Worm (Caenorhabditis elegans) whole organism, late embryonic: ENCODE data around the gene srh-76.

Source experiments
- F13H6.1 ChIP-seq: sonication (generic microtip); optimal IDR thresholded peaks from 2 replicates; lab custom pipeline; 2016; ENCODE audit warnings: missing genetic modification characterization, missing compliant biosample characterization
- K09A11.1 ChIP-seq: sonication (generic microtip); optimal IDR thresholded peaks from 2 replicates; lab custom pipeline; 2017; ENCODE audit warnings: antibody characterized with exemption, mild to moderate bottlenecking, missing genetic modification characterization, missing compliant biosample characterization; ENCODE audit not compliant: insufficient read depth
- T23F11.4 ChIP-seq: fragments of 200-800 bp; sonication (Bioruptor generic); optimal IDR thresholded peaks from 2 replicates; lab custom pipeline; 2018; ENCODE audit warnings: mild to moderate bottlenecking, missing genetic modification characterization, missing compliant biosample characterization
- ahr-1 ChIP-seq: sonication (generic microtip); optimal IDR thresholded peaks from 2 replicates; lab custom pipeline; 2016; ENCODE audit warnings: missing genetic modification characterization, missing compliant biosample characterization
- ama-1 ChIP-seq: fragments of 150-350 bp; optimal IDR thresholded peaks from 2 replicates; lab custom pipeline; 2014
- ceh-18 ChIP-seq: sonication (generic microtip); optimal IDR thresholded peaks from 2 replicates; lab custom pipeline; 2016; ENCODE audit warnings: missing genetic modification characterization, missing compliant biosample characterization
- ceh-19 ChIP-seq: fragments of 200-800 bp; sonication (Bioruptor generic); optimal IDR thresholded peaks from 2 replicates; lab custom pipeline; 2018; ENCODE audit warnings: mild to moderate bottlenecking, missing genetic modification characterization, missing compliant biosample characterization
- ceh-2 ChIP-seq: sonication (generic microtip); optimal IDR thresholded peaks from 2 replicates; lab custom pipeline; 2016; ENCODE audit warnings: missing genotype, missing genetic modification characterization, missing compliant biosample characterization
- ceh-22 ChIP-seq: sonication (generic microtip); optimal IDR thresholded peaks from 2 replicates; lab custom pipeline; 2017; ENCODE audit warnings: missing biosample characterization, missing genetic modification characterization
- ceh-24 ChIP-seq: sonication (generic microtip); optimal IDR thresholded peaks from 2 replicates; lab custom pipeline; 2016; ENCODE audit warnings: mild to moderate bottlenecking, missing genetic modification characterization, missing compliant biosample characterization
- ceh-30 ChIP-seq: fragments of 150-350 bp; optimal IDR thresholded peaks from 2 replicates; lab custom pipeline; 2014; ENCODE audit warnings: missing biosample characterization, missing genetic modification characterization
- ceh-34 ChIP-seq: sonication (generic microtip); optimal IDR thresholded peaks from 2 replicates; lab custom pipeline; 2016; ENCODE audit warnings: mild to moderate bottlenecking, missing genetic modification characterization, missing compliant biosample characterization
- ceh-45 ChIP-seq: fragments of 200-800 bp; sonication (Bioruptor generic); IDR thresholded peaks from 2 replicates; pipeline ENCODE4 v1.3.6; 2022; ENCODE audit warnings: missing genetic modification reagents, missing genetic modification characterization, missing compliant biosample characterization
- ceh-6 ChIP-seq: fragments of 200-800 bp; sonication (Bioruptor generic); optimal IDR thresholded peaks from 2 replicates; lab custom pipeline; 2018; ENCODE audit warnings: mild to moderate bottlenecking, missing genetic modification characterization, missing compliant biosample characterization
- ceh-9 ChIP-seq: sonication (generic microtip); optimal IDR thresholded peaks from 2 replicates; lab custom pipeline; 2016; ENCODE audit warnings: mild to moderate bottlenecking, missing genetic modification characterization, inconsistent platforms, missing compliant biosample characterization
- dve-1 ChIP-seq: sonication (generic microtip); optimal IDR thresholded peaks from 2 replicates; lab custom pipeline; 2017; ENCODE audit warnings: antibody characterized with exemption, mild to moderate bottlenecking, missing genetic modification characterization, missing compliant biosample characterization
- elt-2 ChIP-seq: sonication (generic microtip); optimal IDR thresholded peaks from 2 replicates; lab custom pipeline; 2016; ENCODE audit warnings: missing genetic modification reagents, missing genetic modification characterization, missing compliant biosample characterization
- ets-4 ChIP-seq: sonication (generic microtip); optimal IDR thresholded peaks from 2 replicates; lab custom pipeline; 2016; ENCODE audit warnings: missing genetic modification characterization, missing compliant biosample characterization
- eyg-1 ChIP-seq: sonication (generic microtip); optimal IDR thresholded peaks from 2 replicates; lab custom pipeline; 2016; ENCODE audit warnings: missing genotype, missing genetic modification characterization, missing compliant biosample characterization
- fax-1 ChIP-seq: sonication (generic microtip); optimal IDR thresholded peaks from 2 replicates; lab custom pipeline; 2016; ENCODE audit warnings: missing genotype, missing genetic modification characterization, missing compliant biosample characterization
- hlh-13 ChIP-seq: fragments of 200-800 bp; sonication (Bioruptor generic); optimal IDR thresholded peaks from 2 replicates; lab custom pipeline; 2018; ENCODE audit warnings: mild to moderate bottlenecking, missing genetic modification characterization, missing compliant biosample characterization
- hlh-15 ChIP-seq: sonication (generic microtip); optimal IDR thresholded peaks from 2 replicates; lab custom pipeline; 2016; ENCODE audit warnings: missing genetic modification characterization, missing compliant biosample characterization
- lim-6 ChIP-seq: sonication (generic microtip); optimal IDR thresholded peaks from 2 replicates; lab custom pipeline; 2016; ENCODE audit warnings: missing genetic modification characterization, missing compliant biosample characterization
- nhr-11 ChIP-seq: fragments of 150-350 bp; optimal IDR thresholded peaks from 2 replicates; lab custom pipeline; 2014; ENCODE audit warnings: missing biosample characterization, missing genetic modification characterization
- nhr-232 ChIP-seq: sonication (generic microtip); optimal IDR thresholded peaks from 2 replicates; lab custom pipeline; 2016; ENCODE audit warnings: missing genetic modification characterization, missing compliant biosample characterization
- odd-2 ChIP-seq: sonication (generic microtip); optimal IDR thresholded peaks from 2 replicates; lab custom pipeline; 2017; ENCODE audit warnings: antibody characterized with exemption, mild to moderate bottlenecking, missing genetic modification characterization, missing compliant biosample characterization
- pag-3 ChIP-seq: sonication (generic microtip); optimal IDR thresholded peaks from 2 replicates; lab custom pipeline; 2016; ENCODE audit warnings: missing compliant biosample characterization, missing genetic modification characterization, borderline replicate concordance
- pax-1 ChIP-seq: fragments of 150-350 bp; optimal IDR thresholded peaks from 2 replicates; lab custom pipeline; 2014; ENCODE audit warnings: missing biosample characterization, missing genetic modification characterization
- pha-4 ChIP-seq: fragments of 150-350 bp; optimal IDR thresholded peaks from 2 replicates; lab custom pipeline; 2018; ENCODE audit warnings: missing biosample characterization, missing genetic modification reagents, missing genetic modification characterization
- pqm-1 ChIP-seq: sonication (generic microtip); optimal IDR thresholded peaks from 2 replicates; lab custom pipeline; 2016; ENCODE audit warnings: missing genetic modification characterization, missing compliant biosample characterization
- pros-1 ChIP-seq: fragments of 150-350 bp; optimal IDR thresholded peaks from 2 replicates; lab custom pipeline; 2014; ENCODE audit warnings: missing biosample characterization, missing genetic modification reagents, missing genetic modification characterization
- sox-2 ChIP-seq: fragments of 200-800 bp; sonication (Bioruptor generic); IDR thresholded peaks from 2 replicates; pipeline ENCODE4 v1.3.6; 2022; ENCODE audit warnings: missing genetic modification reagents, missing genetic modification characterization, missing compliant biosample characterization
- syd-9 ChIP-seq: sonication (generic microtip); optimal IDR thresholded peaks from 2 replicates; lab custom pipeline; 2016; ENCODE audit warnings: mild to moderate bottlenecking, missing genetic modification characterization, moderate library complexity, missing compliant biosample characterization
- unc-3 ChIP-seq, 2 experiments: fragments of 200-800 bp in 1 of 2; sonication (Bioruptor generic) in 1 of 2; sonication (generic microtip) in 1 of 2; conservative IDR thresholded peaks in 1 of 2; optimal IDR thresholded peaks in 1 of 2; 2 replicates each; pipeline versions ENCODE4 v1.3.6 to Lab custom; 2016 to 2022; ENCODE audit warnings: missing compliant biosample characterization in 2 of 2, missing genetic modification characterization in 2 of 2, missing genetic modification reagents in 1 of 2
- unc-42 ChIP-seq: sonication (generic microtip); optimal IDR thresholded peaks from 2 replicates; lab custom pipeline; 2016; ENCODE audit warnings: missing genotype, missing genetic modification characterization, missing compliant biosample characterization
- unc-86 ChIP-seq: sonication (generic microtip); optimal IDR thresholded peaks from 2 replicates; lab custom pipeline; 2016; ENCODE audit warnings: missing genetic modification characterization, missing compliant biosample characterization
- zip-5 ChIP-seq: sonication (generic microtip); optimal IDR thresholded peaks from 2 replicates; lab custom pipeline; 2016; ENCODE audit warnings: missing genetic modification characterization, missing compliant biosample characterization
- ztf-16 ChIP-seq: sonication (generic microtip); optimal IDR thresholded peaks from 2 replicates; lab custom pipeline; 2017; ENCODE audit warnings: missing genetic modification characterization, missing compliant biosample characterization

srh-76 gene

DNA sequence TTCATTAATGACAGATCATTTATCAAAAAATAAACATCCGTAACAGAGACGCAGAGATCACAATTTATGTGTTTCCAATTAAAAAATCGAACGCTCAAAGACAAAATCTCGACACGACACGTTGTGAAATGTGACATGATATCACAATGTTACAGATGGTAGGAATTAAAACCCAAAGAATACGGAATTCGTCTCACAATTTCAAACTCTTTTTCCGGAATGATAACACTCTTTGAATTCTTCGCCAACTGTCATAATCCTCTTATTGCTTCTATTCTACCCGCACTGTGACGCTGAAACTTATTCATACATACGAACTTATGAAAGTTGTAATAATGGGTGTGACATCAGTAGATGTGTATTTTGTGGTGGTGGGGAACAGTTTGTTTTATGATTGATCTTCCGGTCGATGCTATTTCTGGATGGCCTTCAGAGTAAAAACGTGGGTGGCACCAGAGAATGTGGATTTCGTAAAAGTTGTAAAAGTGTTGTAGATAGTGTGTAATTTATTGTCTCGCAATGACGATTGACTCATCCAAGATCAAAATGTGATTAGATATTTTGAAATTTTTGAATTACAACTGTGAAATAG is 17.1 kb upstream of the srh-76 start:
- TF ChIP-seq ets-4 (tag; lab: Kevin White, UChicago) (no peak), hlh-13 (GFP tag; lab: Kevin White, UChicago) (no peak), sox-2 (GFP tag; lab: Robert Waterston, UW) (no peak), dve-1 (tag; lab: Kevin White, UChicago) (no peak), fax-1 (tag; lab: Kevin White, UChicago) (no peak), ceh-45 (GFP tag; lab: Robert Waterston, UW) (no peak), ceh-30 (tag; lab: Kevin White, UChicago) (no peak)

DNA sequence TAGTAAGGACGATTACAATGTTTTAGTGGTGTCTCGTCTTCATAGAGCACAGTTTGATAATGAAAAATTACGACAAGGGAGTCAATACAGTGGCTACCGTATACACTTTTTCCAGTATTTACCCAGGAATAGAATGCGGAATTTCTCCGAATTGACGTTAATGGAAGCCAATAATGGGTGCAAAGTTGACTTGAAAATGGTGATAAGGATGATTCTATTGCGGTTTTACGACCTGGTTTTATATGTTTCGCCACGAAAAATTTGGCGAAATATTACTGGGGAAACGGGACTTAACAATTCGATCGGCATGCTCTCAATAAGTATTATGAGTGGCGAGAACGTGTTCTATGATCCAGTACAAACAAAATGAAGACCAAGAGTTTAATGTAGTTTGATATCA is 13.7 kb upstream of the srh-76 start:
- TF ChIP-seq lim-6 (tag; lab: Kevin White, UChicago) (no peak), ceh-30 (tag; lab: Kevin White, UChicago) (no peak), hlh-13 (GFP tag; lab: Kevin White, UChicago) (no peak), pha-4 (no peak), zip-5 (tag; lab: Kevin White, UChicago) (no peak), ama-1 (lab: Kevin White, UChicago) (no peak), ceh-24 (tag; lab: Kevin White, UChicago) (no peak), syd-9 (tag; lab: Kevin White, UChicago) (no peak), sox-2 (GFP tag; lab: Robert Waterston, UW) (no peak), pax-1 (tag; lab: Kevin White, UChicago) (no peak), nhr-11 (tag; lab: Kevin White, UChicago) (no peak), eyg-1 (tag; lab: Kevin White, UChicago) (no peak), F13H6.1 (tag; lab: Kevin White, UChicago) (no peak), pag-3 (no peak), ceh-22 (tag; lab: Kevin White, UChicago) (no peak), ceh-18 (tag; lab: Kevin White, UChicago) (no peak), fax-1 (tag; lab: Kevin White, UChicago) (no peak), elt-2 (tag; lab: Kevin White, UChicago) (no peak)

DNA sequence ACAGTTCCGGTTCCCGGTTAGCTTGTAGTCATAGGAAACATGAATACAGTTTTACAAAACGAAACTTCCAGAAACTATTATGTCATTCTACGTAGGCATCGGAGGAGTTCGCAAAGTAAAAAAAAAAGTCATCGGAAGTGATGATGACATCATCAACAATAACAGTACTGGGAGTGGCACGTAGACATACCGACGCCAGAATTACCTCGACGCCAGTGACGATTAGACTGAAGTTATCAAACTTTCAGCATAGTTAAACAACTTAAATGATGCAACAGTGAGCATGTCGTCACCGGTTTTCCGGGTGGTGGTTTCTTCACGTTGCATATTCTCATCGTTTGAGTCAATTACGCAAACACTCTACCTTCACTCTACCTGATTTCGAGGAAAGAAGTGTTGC is 13.2 kb upstream of the srh-76 start:
- TF ChIP-seq unc-42 (tag; lab: Kevin White, UChicago) = no peak

DNA sequence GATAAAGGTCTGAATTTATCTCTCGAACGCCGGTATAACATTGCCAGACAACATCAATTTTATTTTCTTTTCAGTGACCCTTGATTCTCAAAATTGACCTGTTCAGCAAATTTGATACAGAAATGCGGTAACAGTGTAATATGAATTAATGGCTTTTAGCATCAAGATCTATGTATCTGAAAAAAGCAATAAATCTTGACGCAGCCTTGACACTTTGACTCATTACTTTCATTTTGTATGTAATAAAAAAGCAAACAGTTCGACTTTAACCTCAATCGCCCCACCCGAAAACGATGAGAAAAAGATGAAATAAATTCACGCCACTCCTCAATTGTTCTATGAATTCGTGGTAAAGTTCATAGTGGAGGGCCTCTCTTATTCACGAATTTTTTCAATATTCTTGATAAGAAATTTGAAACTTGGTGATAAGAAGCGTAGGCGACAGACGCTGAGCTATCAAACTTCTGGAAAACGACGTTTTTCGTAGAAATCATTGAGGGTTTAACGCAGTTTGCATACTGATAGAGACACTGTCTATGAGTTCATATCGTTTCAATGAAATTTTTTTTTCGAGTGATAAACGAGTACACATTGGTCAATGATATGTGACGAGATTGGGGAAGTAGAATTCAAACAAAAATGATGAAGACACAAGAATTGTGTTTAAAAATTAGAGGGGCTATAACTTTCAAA is 12.0 kb upstream of the srh-76 start:
- TF ChIP-seq elt-2 (tag; lab: Kevin White, UChicago) (peak; percentile 26), ceh-24 (tag; lab: Kevin White, UChicago) (no peak)

DNA sequence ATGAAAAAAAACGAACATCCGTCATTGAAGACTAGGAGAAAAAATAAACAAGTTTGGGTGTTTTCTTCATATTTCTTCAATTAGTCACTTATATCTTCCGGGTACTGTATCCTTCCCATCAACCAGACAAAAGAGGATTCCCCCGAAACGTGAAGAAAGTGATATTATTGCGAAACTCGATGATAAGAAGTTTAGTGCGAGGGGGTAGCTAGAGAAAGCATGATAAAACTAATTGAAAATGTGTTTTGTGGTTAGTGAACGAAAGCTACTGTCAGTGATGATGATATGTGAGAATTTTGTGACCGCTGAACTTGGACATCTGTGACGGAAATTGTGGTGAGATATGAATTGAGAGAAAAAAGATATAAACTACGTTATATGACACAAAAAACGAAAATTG is 10.7 kb upstream of the srh-76 start:
- TF ChIP-seq T23F11.4 (GFP tag; lab: Kevin White, UChicago) = no peak
- no peak for TF ChIP-seq ceh-6 (GFP tag; lab: Kevin White, UChicago)
- TF ChIP-seq ceh-22 (tag; lab: Kevin White, UChicago) = no peak
- TF ChIP-seq pros-1 (tag; lab: Kevin White, UChicago) = no peak
- TF ChIP-seq unc-86 (tag; lab: Kevin White, UChicago) = no peak

DNA sequence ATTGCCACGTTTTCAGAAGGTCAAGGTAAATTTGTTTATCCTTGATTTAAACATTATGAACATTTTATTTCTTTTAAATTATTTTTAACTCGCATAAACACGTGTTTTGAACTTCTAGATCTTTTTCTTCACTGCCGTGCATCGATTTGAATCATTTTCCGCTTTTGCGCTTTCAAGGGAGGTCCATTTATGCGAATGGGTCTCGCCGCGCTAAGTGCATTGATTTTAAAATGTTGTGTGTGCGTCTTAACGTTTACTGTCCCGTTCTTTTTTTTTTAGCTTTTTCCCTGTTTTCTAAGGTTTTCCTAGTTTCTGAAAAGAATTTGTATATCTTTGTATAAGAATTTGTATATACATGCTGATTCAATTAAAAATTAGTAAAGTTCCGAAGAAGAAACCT is 8.2 kb upstream of the srh-76 start:
- TF ChIP-seq pqm-1 = no peak

DNA sequence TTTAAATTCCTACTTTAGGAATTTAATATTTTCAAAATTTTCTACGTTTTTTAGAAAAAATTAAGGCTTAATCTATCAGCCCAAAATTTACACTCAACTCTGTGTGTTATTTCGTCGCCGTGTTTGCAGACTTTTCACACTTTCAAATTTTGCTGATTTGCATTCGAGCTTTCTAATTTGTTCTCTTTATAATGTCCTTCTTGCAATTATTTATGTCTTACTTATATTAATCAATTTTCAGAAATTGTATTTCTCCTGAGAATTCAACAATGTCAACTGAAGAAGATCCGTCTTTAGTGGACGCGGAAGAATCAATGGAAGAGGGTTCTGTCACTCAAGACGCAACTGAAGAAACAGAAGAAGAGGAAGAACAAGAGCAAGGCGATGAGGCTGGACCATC is 7.0 kb upstream of the srh-76 start, which contains the start of gene let-418:
Gene let-418, plus strand, starts transcription at position 242 of the 400 bp plus-strand sequence.
- TF ChIP-seq ztf-16 = no peak
- TF ChIP-seq unc-3 (GFP tag; conservative IDR thresholded peaks at IDR 0.05; lab: Robert Waterston, UW) = no peak
- no peak for TF ChIP-seq unc-3 (tag; optimal IDR thresholded peaks at IDR 0.05; lab: Kevin White, UChicago)
- TF ChIP-seq hlh-15 (tag; lab: Kevin White, UChicago) = no peak
- TF ChIP-seq hlh-13 (GFP tag; lab: Kevin White, UChicago) = no peak
- no peak for TF ChIP-seq zip-5 (tag; lab: Kevin White, UChicago)
- no peak for TF ChIP-seq elt-2 (tag; lab: Kevin White, UChicago)
- no peak for TF ChIP-seq K09A11.1 (tag; lab: Kevin White, UChicago)
- TF ChIP-seq unc-86 (tag; lab: Kevin White, UChicago) = no peak
- no peak for TF ChIP-seq ceh-2 (tag; lab: Kevin White, UChicago)
- no peak for TF ChIP-seq odd-2
- TF ChIP-seq ceh-19 (GFP tag; lab: Kevin White, UChicago) = no peak
- no peak for TF ChIP-seq ceh-6 (GFP tag; lab: Kevin White, UChicago)
- TF ChIP-seq ceh-34 (tag; lab: Kevin White, UChicago) = no peak
- no peak for TF ChIP-seq ceh-9 (tag; lab: Kevin White, UChicago)
- TF ChIP-seq nhr-232 (tag; lab: Kevin White, UChicago) = no peak
- TF ChIP-seq ahr-1 (tag; lab: Kevin White, UChicago) = no peak
- no peak for TF ChIP-seq sox-2 (GFP tag; lab: Robert Waterston, UW)
